Worm (Caenorhabditis elegans): ENCODE measurements around the gene F35C11.2.

The F35C11.2 gene

DNA sequence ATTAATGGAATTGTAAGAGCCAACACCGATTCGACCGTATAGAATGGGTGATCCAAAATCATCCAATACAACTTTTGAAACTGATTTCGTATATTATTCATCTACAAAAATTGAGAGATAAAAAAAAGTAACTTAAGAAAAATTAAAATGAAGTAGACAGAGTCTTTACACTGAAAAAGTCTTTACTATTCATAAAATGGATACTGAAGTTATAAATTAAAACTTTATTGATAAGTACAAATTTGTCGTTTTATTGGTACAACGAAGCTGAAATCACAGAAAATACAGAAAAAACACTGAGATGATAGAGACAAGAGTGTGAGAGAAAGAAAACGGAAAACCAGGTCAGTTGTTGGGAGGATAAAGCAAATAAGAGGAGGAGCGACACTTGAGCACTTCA lies 34.3 kb downstream of the F35C11.2 start, which contains the start of gene M110.10:
M110.10 (minus strand) TSS at position 101 of the 400 bp plus-strand sequence.
- TF ChIP-seq madf-6 (GFP tag; IDR thresholded peaks at IDR 0.05) (no peak), attf-6 (GFP tag; IDR thresholded peaks at IDR 0.05) (no peak), F10E7.11 (tag; optimal IDR thresholded peaks at IDR 0.05) (no peak), T26A5.8 (tag; optimal IDR thresholded peaks at IDR 0.05) (no peak), ztf-6 (GFP tag; IDR thresholded peaks at IDR 0.05) (no peak), egl-18 (GFP tag; IDR thresholded peaks at IDR 0.05) (no peak), nfya-1 (tag; optimal IDR thresholded peaks at IDR 0.05; ENCODE audit: borderline replicate concordance, insufficient read depth) (no peak), unc-130 (GFP tag; optimal IDR thresholded peaks at IDR 0.05) (no peak), egrh-3 (GFP tag; IDR thresholded peaks at IDR 0.05) (no peak), let-607 (tag; optimal IDR thresholded peaks at IDR 0.05) (no peak), K11D2.4 (GFP tag; IDR thresholded peaks at IDR 0.05) (no peak), somi-1 (GFP tag; optimal IDR thresholded peaks at IDR 0.05) (no peak), efl-1 (GFP tag; optimal IDR thresholded peaks at IDR 0.05) (no peak), lir-1 (GFP tag; conservative IDR thresholded peaks at IDR 0.05) (no peak), athp-1 (tag; optimal IDR thresholded peaks at IDR 0.05) (no peak)

DNA sequence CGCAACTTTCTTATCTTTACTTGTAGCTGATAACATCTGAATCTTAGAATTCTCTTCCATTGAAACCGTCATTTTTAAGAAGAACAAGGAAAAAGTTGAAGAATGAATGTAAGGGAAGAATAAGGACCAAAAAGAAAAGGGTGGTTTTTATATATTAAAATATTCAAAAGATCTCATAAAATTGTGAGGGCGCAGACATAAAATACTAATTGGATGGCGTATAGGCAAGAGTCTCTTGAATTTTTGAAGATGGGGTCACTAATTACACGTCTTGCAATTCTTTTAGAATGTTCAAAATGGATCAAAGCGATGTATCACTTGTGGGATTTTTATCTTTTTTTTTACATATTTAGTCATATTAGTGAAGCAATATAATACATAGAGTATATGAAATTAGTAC lies 36.0 kb downstream of the F35C11.2 start, which contains the start of gene twk-3:
twk-3 (minus strand) TSS at position 101 of the 400 bp plus-strand sequence.
- no peak for TF ChIP-seq tbx-9 (tag; optimal IDR thresholded peaks at IDR 0.05; ENCODE audit: borderline replicate concordance)
- TF ChIP-seq akir-1 (GFP tag; optimal IDR thresholded peaks at IDR 0.05) = no peak
- TF ChIP-seq ekl-4 (GFP tag; IDR thresholded peaks at IDR 0.05) = no peak

DNA sequence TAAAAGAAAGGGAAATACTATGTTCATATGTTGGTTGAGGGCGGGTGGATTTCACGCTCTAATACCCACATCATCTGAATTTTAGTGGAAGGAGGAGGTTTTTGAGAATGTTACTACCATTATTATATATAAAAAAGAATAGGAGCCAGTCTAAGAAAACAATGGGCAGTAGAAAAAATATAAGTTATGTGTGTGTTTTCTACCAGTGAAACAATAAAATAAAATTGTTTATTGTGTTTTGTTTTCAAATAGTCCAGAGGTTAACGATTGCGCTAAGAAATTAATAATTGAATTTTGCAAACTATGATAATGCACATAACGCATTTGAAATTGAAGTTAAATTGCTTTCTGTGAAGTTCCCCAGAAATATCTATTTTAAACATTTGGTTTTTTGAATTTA lies 39.2 kb downstream of the F35C11.2 start, which contains the start of gene M110.8:
M110.8 (minus strand) TSS at position 101 of the 400 bp plus-strand sequence.
- no peak for TF ChIP-seq tlf-1 (GFP tag; optimal IDR thresholded peaks at IDR 0.05)
- TF ChIP-seq egrh-3 (GFP tag; IDR thresholded peaks at IDR 0.05) = no peak
- no peak for TF ChIP-seq ZK185.1 (tag; optimal IDR thresholded peaks at IDR 0.05; ENCODE audit: poor library complexity, severe bottlenecking)

DNA sequence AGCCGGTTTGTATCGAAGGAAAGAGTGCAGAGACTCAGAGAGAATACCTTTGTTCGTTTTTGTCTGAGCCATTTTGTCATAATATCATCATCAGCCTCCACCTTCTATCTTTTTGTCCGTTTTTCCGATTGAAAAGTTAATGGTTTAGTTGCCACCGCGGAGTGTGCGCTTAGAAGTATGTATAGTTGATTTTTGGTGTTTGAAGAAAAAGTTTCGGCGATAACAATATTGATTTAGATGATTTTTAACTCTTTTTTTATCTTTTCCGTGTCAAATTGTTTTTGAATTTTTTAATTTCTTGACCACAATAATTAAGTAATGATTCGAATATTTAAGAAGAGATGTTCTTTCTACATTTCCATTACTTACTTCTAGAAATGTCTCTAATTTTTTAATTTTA lies 43.0 kb downstream of the F35C11.2 start:
- TF ChIP-seq nhr-80 (tag; optimal IDR thresholded peaks at IDR 0.05) = peak; percentile 48
- TF ChIP-seq C17E4.6 (GFP tag; IDR thresholded peaks at IDR 0.05) = no peak

DNA sequence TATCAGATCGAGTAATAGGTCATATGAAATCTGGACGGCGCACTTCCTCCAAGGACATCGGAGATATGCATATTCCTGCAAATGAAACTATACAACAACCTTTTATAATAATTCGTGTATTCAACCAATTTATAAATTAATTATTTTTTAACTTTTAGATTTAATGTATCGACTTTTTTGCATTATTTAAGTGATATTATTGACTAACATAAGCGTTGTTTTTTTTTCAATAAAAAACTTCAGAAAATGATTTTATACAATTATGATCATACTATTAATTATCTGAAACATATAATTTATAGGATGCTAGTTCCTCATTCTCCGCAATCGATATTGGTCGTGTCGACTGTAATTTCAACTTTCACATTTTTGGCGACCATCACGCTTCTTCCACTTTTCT lies 44.6 kb downstream of the F35C11.2 start, which contains the start of gene col-76:
col-76 (plus strand) TSS at position 301 of the 400 bp plus-strand sequence.
- no peak for TF ChIP-seq T26A5.8 (tag; optimal IDR thresholded peaks at IDR 0.05)
- no peak for TF ChIP-seq ceh-40 (GFP tag; IDR thresholded peaks at IDR 0.05)

DNA sequence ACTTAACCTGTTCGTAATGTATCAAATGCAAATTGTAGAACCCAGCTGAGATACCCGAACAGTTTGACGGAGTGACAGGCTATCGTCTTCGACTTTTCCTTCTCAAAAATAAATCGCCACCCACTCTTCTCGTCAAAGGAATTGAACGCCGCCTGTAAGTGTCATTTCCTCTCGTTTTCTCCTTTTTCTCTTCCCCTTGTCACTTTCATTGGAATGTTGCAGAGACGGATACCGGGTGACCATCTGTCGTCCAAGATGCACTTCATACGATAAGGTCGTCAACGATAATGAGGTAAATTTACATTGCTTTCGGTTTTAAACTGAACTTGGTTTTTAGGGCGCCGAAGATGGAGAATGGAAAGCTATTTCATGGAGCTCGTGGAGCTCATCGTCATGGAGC lies 48.8 kb downstream of the F35C11.2 start:
- no peak for TF ChIP-seq ekl-4 (GFP tag; IDR thresholded peaks at IDR 0.05)
- no peak for TF ChIP-seq K11D2.4 (GFP tag; IDR thresholded peaks at IDR 0.05)
- TF ChIP-seq snpc-4 (GFP tag; optimal IDR thresholded peaks at IDR 0.05) = no peak
- no peak for TF ChIP-seq snpc-4 (tag; optimal IDR thresholded peaks at IDR 0.05)
- TF ChIP-seq B0019.2 (GFP tag; conservative IDR thresholded peaks at IDR 0.05) = no peak
- TF ChIP-seq nhr-120 (GFP tag; IDR thresholded peaks at IDR 0.05) = no peak
- TF ChIP-seq aptf-2 (GFP tag; conservative IDR thresholded peaks at IDR 0.05) = no peak
- no peak for TF ChIP-seq nfyb-1 (GFP tag; IDR thresholded peaks at IDR 0.05)
- TF ChIP-seq lir-1 (GFP tag; conservative IDR thresholded peaks at IDR 0.05) = no peak
- TF ChIP-seq repo-1 (tag; optimal IDR thresholded peaks at IDR 0.05) = no peak
- TF ChIP-seq atf-7 (tag; optimal IDR thresholded peaks at IDR 0.05) = no peak
- no peak for TF ChIP-seq dpl-1 (GFP tag; optimal IDR thresholded peaks at IDR 0.05)

All from whole organism, young adult.